Worm (Caenorhabditis elegans) whole organism, L4 larva: ENCODE measurements around the gene T07C4.12.

ENCODE experiments used
- ceh-82 ChIP-seq: sonication (generic microtip); optimal IDR thresholded peaks from 2 replicates; lab custom pipeline; 2017; ENCODE audit warnings: missing biosample characterization, missing genetic modification characterization
- duxl-1 ChIP-seq: sonication (generic microtip); optimal IDR thresholded peaks from 2 replicates; lab custom pipeline; 2016; ENCODE audit warnings: mild to moderate bottlenecking, missing genetic modification characterization, moderate library complexity, missing compliant biosample characterization; ENCODE audit not compliant: poor library complexity
- unc-62 ChIP-seq, 3 experiments: fragments of 150-350 bp in 1 of 3; sonication (generic microtip); optimal IDR thresholded peaks in 2 of 3; peaks in 1 of 3; 1 replicate in 1 of 3; 2 replicates in 2 of 3; lab custom pipeline; 2014 to 2017; ENCODE audit warnings: missing biosample characterization in 3 of 3, missing genetic modification characterization in 3 of 3, missing genetic modification reagents in 3 of 3, missing genotype in 1 of 3

- TF ChIP-seq duxl-1 (tag; lab: Kevin White, UChicago) (no peak), unc-62 (GFP tag; optimal IDR thresholded peaks at IDR 0.05 in 1 of 2; lab: Kevin White, UChicago) (no peak), unc-62 (tag; optimal IDR thresholded peaks at IDR 0.05; lab: Kevin White, UChicago) (no peak), ceh-82 (tag; lab: Kevin White, UChicago) (no peak)
Measured at ce11 chrIII:10285623-10286022, 46.8 kb downstream of the T07C4.12 start, which contains the start of gene K10G9.2.
